Fruit fly (Drosophila melanogaster): ENCODE results near the gene CG2120.

Gene CG2120

DNA sequence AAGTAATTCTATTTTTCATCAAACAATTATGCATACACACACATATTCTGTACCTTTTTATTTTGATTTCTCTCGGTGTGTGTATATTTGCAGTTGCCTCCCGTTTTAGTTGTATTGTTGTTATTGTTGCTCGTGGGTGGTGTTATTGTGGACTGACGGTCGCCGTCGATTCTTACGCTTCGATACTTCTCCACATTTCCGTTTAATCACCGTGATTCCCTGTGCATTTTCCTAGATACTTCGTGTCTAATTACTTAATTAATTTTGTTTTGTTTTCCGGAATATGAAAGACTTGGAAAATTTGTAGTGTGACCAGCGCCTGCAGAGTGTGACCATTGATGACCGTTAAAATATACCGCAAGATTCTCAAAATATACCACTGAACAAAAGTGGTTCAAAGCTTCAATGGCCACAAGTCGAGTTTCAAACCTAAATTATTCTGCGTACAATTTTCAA is 41.9 kb upstream of the CG2120 start, which contains the start of gene UbcE2H:
UbcE2H (minus strand) TSS at position 343 of the 456 bp plus-strand sequence.
- TF ChIP-seq bab1 (GFP tag; optimal IDR thresholded peaks at IDR 0.05) (peak; percentile 60), CG14711 (tag; optimal IDR thresholded peaks at IDR 0.05) (peak; percentile 10), tj (GFP tag; optimal IDR thresholded peaks at IDR 0.05) (no peak), kay (GFP tag; ENCODE audit: borderline replicate concordance) (no peak), ovo (GFP tag; optimal IDR thresholded peaks at IDR 0.05) (no peak), toe (GFP tag; optimal IDR thresholded peaks at IDR 0.05) (no peak)

DNA sequence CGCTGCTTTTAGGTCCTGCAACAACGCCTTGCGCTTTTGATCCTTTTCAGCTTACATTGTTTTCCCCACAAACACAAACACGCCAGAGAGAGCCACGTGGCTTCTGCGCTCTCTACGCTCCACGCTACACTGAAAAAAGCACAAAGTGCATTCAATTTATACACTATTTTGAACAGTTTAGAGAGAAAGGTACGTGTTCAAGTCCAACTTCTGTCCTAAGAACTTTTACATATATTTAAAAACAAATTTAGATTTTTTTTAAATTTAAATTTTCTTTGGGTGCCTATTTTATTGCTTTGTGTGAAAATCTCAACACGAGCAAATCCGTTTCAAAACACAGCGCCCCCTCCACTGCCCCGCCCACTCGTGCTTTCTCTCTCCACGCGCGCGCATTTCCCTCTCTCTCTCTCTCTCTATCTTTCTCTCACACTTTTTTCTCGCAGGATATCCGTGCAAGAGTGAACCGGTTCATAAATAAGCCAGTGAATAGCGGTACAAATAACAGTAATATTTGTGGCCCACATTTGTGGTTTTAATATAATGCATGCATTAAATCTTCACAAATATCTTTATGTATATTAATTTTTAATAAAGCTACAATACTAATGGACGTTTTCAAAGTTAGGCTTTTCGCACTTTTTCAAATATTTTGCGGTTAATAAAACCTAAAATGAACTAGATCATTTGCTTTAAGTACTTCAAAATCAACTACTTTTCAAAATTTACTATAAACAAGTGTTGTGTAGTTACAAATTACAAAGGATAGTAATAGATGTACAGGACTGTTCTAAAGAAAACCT is 35.4 kb upstream of the CG2120 start:
- TF ChIP-seq pad (GFP tag; optimal IDR thresholded peaks at IDR 0.05) (peak; percentile 34), tj (GFP tag; optimal IDR thresholded peaks at IDR 0.05) (peak; percentile 41), CG11617 (GFP tag; optimal IDR thresholded peaks at IDR 0.05) (peak; percentile 66), CG7101 (tag; optimal IDR thresholded peaks at IDR 0.05) (peak; percentile 76), Hr96 (GFP tag; optimal IDR thresholded peaks at IDR 0.05) (no peak), cic (GFP tag; optimal IDR thresholded peaks at IDR 0.05) (no peak), ovo (GFP tag; optimal IDR thresholded peaks at IDR 0.05) (peak; percentile 10), Clk (GFP tag; optimal IDR thresholded peaks at IDR 0.05) (peak; percentile 60), CG33017 (tag; optimal IDR thresholded peaks at IDR 0.05) (peak; percentile 64), CG1620 (GFP tag; optimal IDR thresholded peaks at IDR 0.05) (peak; percentile 16), CG5204 (GFP tag; optimal IDR thresholded peaks at IDR 0.05) (peak; percentile 6), Mnt (GFP tag; optimal IDR thresholded peaks at IDR 0.05) (peak; percentile 68), CG7045 (GFP tag; optimal IDR thresholded peaks at IDR 0.05) (peak; percentile 65), bab1 (GFP tag; optimal IDR thresholded peaks at IDR 0.05) (peak; percentile 12), CG14711 (tag; optimal IDR thresholded peaks at IDR 0.05) (peak; percentile 69), CG12768 (GFP tag; optimal IDR thresholded peaks at IDR 0.05) (peak; percentile 52), kay (GFP tag; ENCODE audit: borderline replicate concordance) (no peak), toe (GFP tag; optimal IDR thresholded peaks at IDR 0.05) (no peak), cnc (optimal IDR thresholded peaks at IDR 0.05) (no peak), Crg-1 (GFP tag; optimal IDR thresholded peaks at IDR 0.05) (no peak)

DNA sequence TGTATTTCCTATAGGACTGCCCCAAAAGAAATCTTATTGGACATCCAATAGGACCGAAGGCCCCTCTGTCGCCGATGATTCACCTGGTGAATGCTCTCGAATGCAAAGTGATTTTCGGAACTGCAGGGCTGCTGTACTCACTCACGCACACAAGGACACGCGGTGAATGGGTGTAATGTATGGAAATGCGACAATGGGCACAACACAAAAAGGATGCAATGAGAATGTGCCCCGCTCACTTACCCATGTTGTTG is 34.9 kb upstream of the CG2120 start:
- TF ChIP-seq kay (GFP tag; ENCODE audit: borderline replicate concordance) (no peak), CG7045 (GFP tag; optimal IDR thresholded peaks at IDR 0.05) (no peak), CG14711 (tag; optimal IDR thresholded peaks at IDR 0.05) (no peak), CG1620 (GFP tag; optimal IDR thresholded peaks at IDR 0.05) (no peak), tj (GFP tag; optimal IDR thresholded peaks at IDR 0.05) (no peak), cnc (optimal IDR thresholded peaks at IDR 0.05) (no peak), cic (GFP tag; optimal IDR thresholded peaks at IDR 0.05) (no peak), pad (GFP tag; optimal IDR thresholded peaks at IDR 0.05) (no peak)

DNA sequence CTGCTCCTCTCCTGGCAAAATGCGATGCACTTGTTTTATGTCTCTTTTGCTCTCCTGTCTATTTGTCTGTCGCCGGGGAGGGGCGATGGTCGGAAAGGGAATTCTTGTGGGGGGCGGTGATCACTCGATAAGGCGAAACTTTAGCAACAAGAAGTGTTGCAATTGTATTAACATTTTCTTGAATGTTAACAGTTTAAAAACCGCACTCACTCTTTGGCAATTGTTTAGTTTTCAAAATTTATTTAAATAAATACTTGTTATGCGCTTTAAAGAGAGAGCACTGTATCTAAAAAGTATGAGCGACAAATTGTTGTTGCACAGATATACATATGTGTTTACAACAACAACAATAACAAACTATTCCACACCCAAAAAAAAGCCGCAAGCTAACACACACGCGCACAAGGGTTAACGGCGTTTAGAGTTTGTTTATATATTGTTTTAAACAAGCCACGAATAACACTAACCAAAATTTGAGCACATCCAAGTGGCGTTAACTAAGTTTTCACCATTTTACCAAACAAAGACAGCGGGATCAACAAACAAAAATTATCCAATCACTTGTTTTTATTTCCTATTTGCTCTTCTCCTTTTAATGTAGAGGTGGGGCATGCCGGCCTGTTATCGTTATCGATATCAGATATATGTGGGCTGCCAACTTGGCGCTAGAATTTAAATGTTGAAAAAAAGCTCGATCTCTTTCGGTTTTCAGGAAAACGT is 34.0 kb upstream of the CG2120 start, which contains the start of gene CG2258:
CG2258 (minus strand) TSS at position 617 of the 720 bp plus-strand sequence.
- TF ChIP-seq pad (GFP tag; optimal IDR thresholded peaks at IDR 0.05) = peak; percentile 90
- peak; percentile 97 for TF ChIP-seq CG33017 (tag; optimal IDR thresholded peaks at IDR 0.05)
- peak; percentile 83 for TF ChIP-seq Clk (GFP tag; optimal IDR thresholded peaks at IDR 0.05)
- TF ChIP-seq CG7101 (tag; optimal IDR thresholded peaks at IDR 0.05) = peak; percentile 98
- TF ChIP-seq ovo (GFP tag; optimal IDR thresholded peaks at IDR 0.05) = peak; percentile 82
- TF ChIP-seq toe (GFP tag; optimal IDR thresholded peaks at IDR 0.05) = peak; percentile 89
- TF ChIP-seq cic (GFP tag; optimal IDR thresholded peaks at IDR 0.05) = peak; percentile 59
- peak; percentile 88 for TF ChIP-seq CG1620 (GFP tag; optimal IDR thresholded peaks at IDR 0.05)
- TF ChIP-seq CG5204 (GFP tag; optimal IDR thresholded peaks at IDR 0.05) = peak; percentile 87
- TF ChIP-seq bab1 (GFP tag; optimal IDR thresholded peaks at IDR 0.05) = peak; percentile 97
- TF ChIP-seq tj (GFP tag; optimal IDR thresholded peaks at IDR 0.05) = peak; percentile 71
- TF ChIP-seq CG14711 (tag; optimal IDR thresholded peaks at IDR 0.05) = peak; percentile 95
- no peak for TF ChIP-seq Hr96 (GFP tag; optimal IDR thresholded peaks at IDR 0.05)
- peak; percentile 93 for TF ChIP-seq CG12768 (GFP tag; optimal IDR thresholded peaks at IDR 0.05)
- peak; percentile 89 for TF ChIP-seq Mnt (GFP tag; optimal IDR thresholded peaks at IDR 0.05)
- no peak for TF ChIP-seq cnc (optimal IDR thresholded peaks at IDR 0.05)
- TF ChIP-seq CG7045 (GFP tag; optimal IDR thresholded peaks at IDR 0.05) = peak; percentile 92
- no peak for TF ChIP-seq kay (GFP tag; ENCODE audit: borderline replicate concordance)
- TF ChIP-seq Crg-1 (GFP tag; optimal IDR thresholded peaks at IDR 0.05) = peak; percentile 91
- TF ChIP-seq CG11617 (GFP tag; optimal IDR thresholded peaks at IDR 0.05) = peak; percentile 88

DNA sequence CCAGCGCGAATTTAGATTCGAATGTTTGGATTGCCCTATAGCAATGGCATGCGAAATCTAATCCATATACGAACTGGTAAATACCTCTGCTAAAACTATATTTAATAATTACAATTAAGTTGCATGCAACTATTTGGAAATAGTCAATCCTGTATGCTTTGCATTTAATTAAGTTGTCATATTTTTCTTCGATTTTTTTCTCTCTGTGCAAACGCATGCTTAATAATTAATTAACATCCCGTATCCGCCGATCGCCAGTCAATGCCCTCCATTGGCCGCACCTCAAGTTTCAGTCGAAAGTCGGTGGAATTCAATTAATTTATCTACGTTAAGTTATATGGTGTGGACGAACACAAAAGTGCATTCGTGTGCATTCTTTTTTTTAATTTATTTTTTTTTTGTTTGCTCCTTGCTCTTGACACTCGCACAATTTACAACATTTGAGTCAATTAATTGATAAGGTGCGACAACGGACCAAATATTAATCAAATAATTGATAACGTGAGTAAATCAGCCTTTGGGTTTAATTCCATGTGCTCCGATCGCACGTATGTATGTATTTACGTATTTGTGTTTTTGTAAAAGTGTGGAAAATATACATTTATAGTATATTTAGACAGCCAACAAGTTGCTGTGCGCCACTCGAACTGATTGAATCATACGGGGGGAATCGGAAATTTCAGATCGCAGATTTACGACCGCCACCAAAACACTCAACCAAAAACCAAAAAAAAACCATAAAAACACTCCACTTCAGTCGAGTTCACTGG is 29.2 kb upstream of the CG2120 start:
- TF ChIP-seq Mnt (GFP tag; optimal IDR thresholded peaks at IDR 0.05) (peak; percentile 77), ovo (GFP tag; optimal IDR thresholded peaks at IDR 0.05) (no peak), CG1620 (GFP tag; optimal IDR thresholded peaks at IDR 0.05) (no peak), CG33017 (tag; optimal IDR thresholded peaks at IDR 0.05) (no peak), CG12768 (GFP tag; optimal IDR thresholded peaks at IDR 0.05) (no peak), pad (GFP tag; optimal IDR thresholded peaks at IDR 0.05) (no peak), toe (GFP tag; optimal IDR thresholded peaks at IDR 0.05) (no peak), CG11617 (GFP tag; optimal IDR thresholded peaks at IDR 0.05) (peak; percentile 11), kay (GFP tag; ENCODE audit: borderline replicate concordance) (peak; percentile 92), CG14711 (tag; optimal IDR thresholded peaks at IDR 0.05) (peak; percentile 11), cic (GFP tag; optimal IDR thresholded peaks at IDR 0.05) (peak; percentile 70), Crg-1 (GFP tag; optimal IDR thresholded peaks at IDR 0.05) (no peak), tj (GFP tag; optimal IDR thresholded peaks at IDR 0.05) (peak; percentile 84)

Measured in whole organism, adult.